Fruit fly (Drosophila melanogaster) whole organism: Measurements from ENCODE around the gene Ciz1.

Experiments used
- CG8478 ChIP-seq: fragments of >200 bp; optimal IDR thresholded peaks from 2 replicates; lab custom pipeline; 2018; ENCODE audit warnings: inconsistent platforms
- Dll ChIP-seq: fragments of >200 bp; optimal IDR thresholded peaks from 2 replicates; lab custom pipeline; 2017
- EcR ChIP-seq, 2 experiments: fragments of >200 bp; optimal IDR thresholded peaks; 2 replicates each; lab custom pipeline; 2017; ENCODE audit warnings: missing biosample characterization in 2 of 2, missing genetic modification characterization in 2 of 2, missing genetic modification reagents in 2 of 2
- pan ChIP-seq: fragments of >200 bp; optimal IDR thresholded peaks from 2 replicates; lab custom pipeline; 2017
- psq ChIP-seq: fragments of >200 bp; optimal IDR thresholded peaks from 2 replicates; lab custom pipeline; 2017
- usp ChIP-seq: fragments of >200 bp; optimal IDR thresholded peaks from 2 replicates; lab custom pipeline; 2017; ENCODE audit warnings: missing biosample characterization, missing genetic modification characterization, mixed read lengths

Gene Ciz1

DNA sequence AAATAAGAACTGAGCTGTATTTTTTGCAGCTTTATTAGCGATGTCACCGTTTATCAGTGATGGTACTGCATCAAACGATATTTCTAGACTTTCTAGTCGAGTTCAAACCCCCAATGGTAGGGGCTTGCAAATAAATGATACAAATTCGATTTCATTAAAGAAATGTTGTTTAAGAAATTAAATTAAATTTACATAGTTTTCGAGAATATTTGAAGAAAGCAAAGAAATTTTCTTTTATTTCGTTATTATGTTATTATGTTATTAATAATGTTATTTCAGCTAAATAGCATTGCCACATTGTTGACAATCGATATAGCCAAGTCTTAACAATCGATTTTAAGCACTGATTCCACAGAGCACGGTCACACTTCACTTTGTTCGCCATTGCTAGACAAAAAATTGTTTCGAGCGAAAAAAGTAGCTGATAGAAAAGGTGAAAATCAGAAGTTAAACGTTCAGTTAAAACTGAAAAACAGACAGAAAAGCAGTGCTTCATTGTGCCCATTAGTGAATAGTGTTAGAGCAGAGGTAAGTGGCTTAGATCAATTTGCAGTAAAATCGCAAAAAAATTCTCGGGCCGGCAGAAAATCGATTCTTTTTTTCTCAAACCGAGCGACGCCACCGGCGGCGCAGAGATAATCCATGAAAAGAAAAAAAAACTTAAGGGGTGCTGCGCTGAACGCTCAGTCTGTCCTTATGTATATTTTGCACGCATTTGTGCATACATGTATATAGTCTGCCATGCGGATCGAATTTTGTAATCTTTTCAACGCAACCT lies at the start of gene Ciz1, which contains the start of gene iPLA2-VIA:
Ciz1 (plus strand) TSS at position 365 of the 778 bp plus-strand sequence.
iPLA2-VIA (minus strand) TSS at position 75 of the 778 bp plus-strand sequence.
- TF ChIP-seq usp (GFP tag; lab: Kevin White, UChicago) (no peak), psq (no peak), Dll (lab: Kevin White, UChicago) (no peak), EcR (GFP tag; optimal IDR thresholded peaks at IDR 0.05; lab: Kevin White, UChicago) (no peak), CG8478 (lab: Kevin White, UChicago) (no peak), pan (lab: Kevin White, UChicago) (no peak)

DNA sequence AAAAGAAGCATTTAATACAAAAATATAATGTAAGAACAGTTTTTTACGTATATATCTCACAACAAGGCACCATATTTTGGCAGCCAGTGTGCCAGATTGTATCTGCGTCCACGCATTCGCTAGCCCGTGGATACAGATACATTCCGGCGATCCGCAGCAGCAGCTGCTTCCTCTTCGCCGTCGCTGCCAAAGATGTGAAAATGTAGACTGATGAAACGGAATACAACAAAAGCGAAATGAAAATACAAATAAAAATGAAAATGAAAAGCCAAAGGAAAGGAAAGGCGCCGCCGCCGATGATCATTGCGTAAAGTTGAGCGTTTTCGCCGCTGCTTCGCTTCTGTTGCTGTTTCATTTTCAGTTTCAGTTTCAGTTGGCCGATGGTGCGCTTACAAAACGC lies 48.7 kb upstream of the Ciz1 start:
- no peak for TF ChIP-seq pan (lab: Kevin White, UChicago)
- TF ChIP-seq psq = no peak

DNA sequence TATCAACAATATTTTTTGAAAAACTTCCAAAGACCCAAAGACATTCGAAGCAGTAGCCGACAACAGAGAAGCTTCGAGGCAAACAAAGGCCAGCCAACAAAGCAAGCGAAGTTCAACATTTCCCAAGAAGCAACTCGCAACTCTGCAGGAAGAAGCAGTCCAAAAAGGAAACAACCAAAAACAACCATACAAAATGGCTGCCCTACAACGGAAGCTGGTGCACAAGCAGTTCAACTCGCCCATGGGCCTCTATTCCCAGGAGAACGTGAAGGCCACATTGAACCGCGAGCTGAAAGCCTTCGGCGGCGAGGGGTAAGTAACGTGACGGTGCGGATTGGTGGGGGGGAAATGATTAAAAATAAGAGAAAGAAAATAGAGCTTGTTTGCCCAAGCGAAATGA lies 44.2 kb upstream of the Ciz1 start:
- TF ChIP-seq pan (lab: Kevin White, UChicago) = no peak
- TF ChIP-seq CG8478 (lab: Kevin White, UChicago) = no peak
- no peak for TF ChIP-seq EcR (GFP tag; optimal IDR thresholded peaks at IDR 0.05; lab: Kevin White, UChicago)
- no peak for TF ChIP-seq psq
- TF ChIP-seq Dll (lab: Kevin White, UChicago) = no peak
- TF ChIP-seq usp (GFP tag; lab: Kevin White, UChicago) = no peak

DNA sequence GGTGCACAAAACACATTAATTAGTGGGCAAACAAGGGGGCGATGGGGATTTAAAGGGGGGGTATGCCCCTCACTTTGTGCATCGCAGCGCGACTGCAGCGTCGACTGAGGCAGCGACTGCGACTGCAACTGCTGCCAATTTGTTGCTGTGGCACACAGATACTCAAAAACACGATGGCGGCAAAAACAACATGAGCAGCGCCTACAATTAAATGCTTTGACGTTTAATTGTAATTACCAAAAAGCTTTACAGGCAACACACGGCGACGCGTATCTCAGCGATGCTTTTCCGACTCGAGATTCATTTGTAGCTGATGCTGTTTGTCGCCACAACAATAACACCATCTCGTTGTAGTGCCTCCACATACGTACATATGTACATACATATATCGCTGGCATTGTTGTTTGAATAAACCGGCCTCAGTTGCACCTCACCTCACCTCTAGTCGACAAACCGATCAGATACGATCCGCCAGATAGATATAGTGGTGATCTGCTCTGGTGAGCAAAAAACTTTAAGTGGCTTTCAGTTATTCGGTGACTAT lies 43.2 kb upstream of the Ciz1 start:
- TF ChIP-seq Dll (lab: Kevin White, UChicago) = no peak
- no peak for TF ChIP-seq psq
- no peak for TF ChIP-seq usp (GFP tag; lab: Kevin White, UChicago)
- no peak for TF ChIP-seq EcR (GFP tag; optimal IDR thresholded peaks at IDR 0.05; lab: Kevin White, UChicago)
- TF ChIP-seq CG8478 (lab: Kevin White, UChicago) = no peak
- no peak for TF ChIP-seq pan (lab: Kevin White, UChicago)

DNA sequence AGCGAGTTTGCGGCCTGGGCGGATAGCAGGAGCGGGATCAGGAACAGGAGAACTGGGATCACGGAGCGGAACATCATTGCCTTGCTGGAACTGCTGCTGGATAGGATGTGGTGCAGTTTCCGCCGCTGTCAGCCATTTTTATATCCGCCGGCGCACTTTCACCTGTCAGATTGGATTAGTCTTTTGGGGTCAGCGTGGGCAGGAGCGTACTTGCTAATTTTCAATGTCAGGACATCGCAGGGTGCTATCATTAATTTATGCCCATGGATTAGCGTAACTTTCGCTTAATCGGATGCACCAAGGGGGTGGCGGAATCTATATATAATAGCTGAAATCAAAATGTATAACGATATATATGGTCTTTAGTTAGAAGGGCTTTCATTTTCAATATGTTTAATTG lies 40.6 kb upstream of the Ciz1 start, which contains the start of gene Ilp5:
Ilp5 (minus strand) TSS at position 101 of the 400 bp plus-strand sequence.
- TF ChIP-seq pan (lab: Kevin White, UChicago) = no peak
- TF ChIP-seq CG8478 (lab: Kevin White, UChicago) = no peak
- TF ChIP-seq EcR (GFP tag; optimal IDR thresholded peaks at IDR 0.05; lab: Kevin White, UChicago) = no peak
- no peak for TF ChIP-seq Dll (lab: Kevin White, UChicago)
- TF ChIP-seq psq = no peak

DNA sequence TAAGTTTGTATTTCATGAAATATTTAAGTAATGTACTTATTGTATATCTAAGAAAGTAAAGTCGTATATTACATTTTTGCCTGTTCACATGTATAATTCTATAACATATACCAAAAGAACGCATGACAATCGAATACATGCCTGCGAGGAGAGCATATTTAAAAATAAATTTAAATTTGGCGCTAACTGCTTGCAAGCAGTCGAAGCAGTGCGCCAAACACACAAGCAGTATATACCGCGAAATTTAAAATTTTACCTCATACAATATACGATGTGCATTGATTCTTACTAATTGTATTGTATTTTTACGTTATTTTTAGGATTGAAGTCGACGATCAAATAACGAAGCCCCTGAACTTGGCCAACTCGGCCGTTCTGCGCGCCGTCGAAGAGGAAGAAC lies 40.2 kb upstream of the Ciz1 start:
- TF ChIP-seq psq (no peak), CG8478 (lab: Kevin White, UChicago) (no peak), pan (lab: Kevin White, UChicago) (no peak), EcR (GFP tag; optimal IDR thresholded peaks at IDR 0.05; lab: Kevin White, UChicago) (no peak), Dll (lab: Kevin White, UChicago) (no peak), usp (GFP tag; lab: Kevin White, UChicago) (no peak)

DNA sequence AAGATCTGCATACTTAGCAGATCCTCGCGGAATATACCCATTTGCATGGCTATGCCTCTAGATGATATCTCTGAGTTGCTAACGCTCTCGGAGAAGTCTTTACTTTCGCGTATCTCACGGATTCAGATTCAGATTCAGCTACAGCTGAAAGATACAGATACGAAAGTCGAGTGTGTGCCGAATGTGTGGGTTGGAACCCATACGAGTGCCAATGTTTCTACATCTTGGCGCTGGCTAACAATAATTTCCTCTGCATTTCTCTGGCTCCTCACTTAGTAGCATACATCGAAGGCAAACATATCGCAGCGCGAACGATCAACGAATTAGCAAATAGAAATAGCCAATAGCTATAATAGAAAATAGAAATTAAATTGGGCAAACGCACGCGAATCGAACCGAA lies 35.3 kb upstream of the Ciz1 start:
- no peak for TF ChIP-seq pan (lab: Kevin White, UChicago)
- TF ChIP-seq CG8478 (lab: Kevin White, UChicago) = no peak
- no peak for TF ChIP-seq psq
- TF ChIP-seq EcR (GFP tag; optimal IDR thresholded peaks at IDR 0.05; lab: Kevin White, UChicago) = no peak
- TF ChIP-seq Dll (lab: Kevin White, UChicago) = no peak
- TF ChIP-seq usp (GFP tag; lab: Kevin White, UChicago) = no peak

DNA sequence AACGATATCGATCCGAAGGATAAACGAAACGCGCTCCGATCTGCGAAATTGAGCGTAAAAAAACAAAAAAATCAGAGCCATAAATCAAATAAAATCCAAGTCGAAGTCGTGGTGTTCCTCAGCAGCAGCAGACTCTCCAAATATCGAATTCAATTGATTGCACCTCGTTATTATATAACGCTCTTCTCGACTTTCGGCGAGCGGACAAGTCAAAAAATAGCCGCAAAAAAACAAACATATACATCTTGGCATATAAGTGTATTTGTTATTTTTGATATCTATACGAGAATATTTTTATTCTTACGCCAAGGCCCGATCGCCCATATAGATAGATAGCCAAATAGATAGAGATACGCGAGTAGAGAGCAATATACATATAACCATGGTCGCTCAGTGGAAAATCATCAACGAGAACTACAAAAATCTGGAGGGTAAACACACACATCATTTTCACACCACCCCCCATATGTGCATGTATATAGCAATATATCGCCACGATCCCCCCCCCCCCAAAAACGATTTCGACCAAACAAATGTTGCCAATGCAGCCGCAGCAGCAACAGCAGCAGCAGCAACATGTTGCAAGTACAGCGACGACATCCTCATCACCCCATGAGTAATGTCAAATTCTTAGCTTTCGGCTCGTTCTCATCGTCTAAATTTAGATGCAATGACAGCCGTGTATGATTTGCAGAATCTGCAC lies 34.6 kb upstream of the Ciz1 start:
- TF ChIP-seq pan (lab: Kevin White, UChicago) = no peak
- no peak for TF ChIP-seq psq
- no peak for TF ChIP-seq Dll (lab: Kevin White, UChicago)
- TF ChIP-seq EcR (GFP tag; optimal IDR thresholded peaks at IDR 0.05; lab: Kevin White, UChicago) = no peak

DNA sequence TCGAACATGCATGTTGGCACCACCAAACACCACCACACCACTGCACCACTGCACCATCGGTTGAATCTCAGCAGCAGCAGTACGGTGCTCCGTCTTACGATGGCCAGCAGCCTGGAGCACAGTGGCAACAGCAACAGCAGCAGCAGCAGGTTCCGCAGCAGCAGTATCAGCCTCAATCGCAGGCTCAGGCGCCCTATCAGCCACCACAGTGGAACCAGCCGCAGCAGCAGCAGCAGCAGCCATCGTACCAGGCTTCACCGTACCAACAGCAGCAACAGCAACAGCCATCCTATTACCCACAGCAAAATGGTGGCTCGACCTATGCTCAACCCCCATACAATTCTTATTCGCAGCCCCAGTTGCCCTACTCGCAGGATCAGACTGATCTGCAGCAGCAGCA lies 32.3 kb upstream of the Ciz1 start:
- TF ChIP-seq EcR (GFP tag; optimal IDR thresholded peaks at IDR 0.05; lab: Kevin White, UChicago) (no peak), psq (no peak), Dll (lab: Kevin White, UChicago) (no peak), pan (lab: Kevin White, UChicago) (no peak), usp (GFP tag; lab: Kevin White, UChicago) (no peak), CG8478 (lab: Kevin White, UChicago) (no peak)

DNA sequence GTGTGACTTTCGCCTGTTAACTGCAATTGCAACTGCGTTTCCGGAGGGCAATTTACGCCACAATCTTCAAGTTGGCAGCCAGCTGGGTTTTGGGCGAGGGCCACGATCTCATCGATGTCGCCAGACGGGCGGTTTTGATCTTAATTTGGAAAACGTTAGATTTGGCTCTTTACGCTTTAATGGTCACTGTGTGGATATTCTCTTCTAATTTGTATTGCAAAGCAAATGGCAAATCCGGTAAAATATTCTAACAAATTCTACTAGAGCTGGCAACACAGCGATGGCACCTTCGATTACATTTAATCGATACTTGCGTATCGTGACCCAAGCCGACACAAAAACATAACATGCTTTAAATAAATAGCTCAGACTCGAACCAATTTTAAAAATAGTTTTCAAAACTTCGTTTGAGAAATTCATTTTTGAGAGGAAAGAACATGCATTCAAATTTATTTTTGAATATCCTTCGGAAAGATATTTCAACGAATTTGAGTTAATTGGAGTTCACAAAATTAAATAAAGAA lies 27.9 kb upstream of the Ciz1 start, which contains the start of gene I-2:
I-2 (minus strand) TSS at position 282 of the 524 bp plus-strand sequence.
- TF ChIP-seq EcR (GFP tag; optimal IDR thresholded peaks at IDR 0.05; lab: Kevin White, UChicago) (no peak), CG8478 (lab: Kevin White, UChicago) (no peak), usp (GFP tag; lab: Kevin White, UChicago) (no peak), pan (lab: Kevin White, UChicago) (no peak), Dll (lab: Kevin White, UChicago) (no peak), psq (no peak)

DNA sequence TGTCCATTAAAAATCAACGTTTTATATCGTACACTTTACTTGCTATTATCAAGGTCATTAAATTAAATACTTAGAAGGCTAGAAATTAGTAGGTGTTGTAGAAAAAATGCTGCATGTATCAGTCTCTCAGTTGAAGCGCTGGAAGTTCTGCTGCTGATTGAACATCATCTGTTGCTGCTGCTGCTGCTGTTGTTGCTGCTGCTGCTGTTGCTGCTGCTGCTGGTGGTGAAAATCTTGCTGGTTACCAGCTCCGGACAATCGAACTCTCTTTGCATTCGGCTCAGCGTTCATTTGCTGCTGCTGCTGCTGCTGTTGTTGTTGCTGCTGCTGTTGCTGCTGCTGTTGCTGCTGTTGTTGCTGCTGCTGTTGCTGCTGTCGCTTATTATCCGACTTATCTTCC lies 27.4 kb upstream of the Ciz1 start:
- TF ChIP-seq psq (no peak), pan (lab: Kevin White, UChicago) (no peak), usp (GFP tag; lab: Kevin White, UChicago) (no peak), CG8478 (lab: Kevin White, UChicago) (no peak), EcR (GFP tag; optimal IDR thresholded peaks at IDR 0.05; lab: Kevin White, UChicago) (no peak), Dll (lab: Kevin White, UChicago) (no peak)
